Fruit fly (Drosophila melanogaster) whole organism, pupa: Measurements from ENCODE around the gene Cad86C.
A peak's percentile ranks its signal among the peaks of the same experiment; 100 is the strongest.

Experiments
- CG10348 ChIP-seq: fragments of 200-800 bp; sonication (Bioruptor generic); IDR thresholded peaks from 2 replicates; pipeline ENCODE4 v1.3.6; 2022; ENCODE audit warnings: missing biosample characterization, missing genetic modification characterization
- CG12605 ChIP-seq: fragments of 200-800 bp; sonication (Bioruptor generic); IDR thresholded peaks from 2 replicates; pipeline ENCODE4 v1.3.6; 2022; ENCODE audit warnings: missing biosample characterization, missing genetic modification characterization
- CG13204 ChIP-seq: fragments of 200-800 bp; sonication (Bioruptor generic); optimal IDR thresholded peaks from 2 replicates; lab custom pipeline; 2018; ENCODE audit warnings: missing biosample characterization, mild to moderate bottlenecking, missing genetic modification characterization, moderate library complexity
- CG14655 ChIP-seq: fragments of 200-800 bp; sonication (Bioruptor generic); optimal IDR thresholded peaks from 3 replicates; lab custom pipeline; 2017; ENCODE audit warnings: mild to moderate bottlenecking, missing biosample characterization, missing genetic modification reagents, missing genetic modification characterization
- CG15710 ChIP-seq: fragments of 200-800 bp; sonication (Bioruptor generic); optimal IDR thresholded peaks from 2 replicates; lab custom pipeline; 2018; ENCODE audit warnings: missing biosample characterization, mild to moderate bottlenecking, missing genetic modification characterization, moderate library complexity
- CG17806 ChIP-seq: fragments of 200-800 bp; sonication (Bioruptor generic); optimal IDR thresholded peaks from 2 replicates; lab custom pipeline; 2018; ENCODE audit warnings: missing biosample characterization, mild to moderate bottlenecking, missing genetic modification characterization, moderate library complexity
- CG32121 ChIP-seq: fragments of 200-800 bp; sonication (Bioruptor generic); IDR thresholded peaks from 2 replicates; pipeline ENCODE4 v1.3.6; 2022; ENCODE audit warnings: missing biosample characterization, missing genetic modification characterization
- CG34367 ChIP-seq: fragments of 200-800 bp; sonication (Bioruptor generic); optimal IDR thresholded peaks from 2 replicates; lab custom pipeline; 2018; ENCODE audit warnings: missing biosample characterization, mild to moderate bottlenecking, missing genetic modification characterization
- CG4496 ChIP-seq: fragments of 200-800 bp; sonication (Bioruptor generic); IDR thresholded peaks from 3 replicates; pipeline ENCODE4 v1.3.6; 2022; ENCODE audit warnings: missing biosample characterization, missing genetic modification characterization
- CG8159 ChIP-seq: fragments of 200-800 bp; sonication (Bioruptor generic); optimal IDR thresholded peaks from 3 replicates; lab custom pipeline; 2018; ENCODE audit warnings: missing biosample characterization, mild to moderate bottlenecking, missing genetic modification characterization, moderate library complexity
- CG8301 ChIP-seq: fragments of 200-800 bp; sonication (Bioruptor generic); optimal IDR thresholded peaks from 2 replicates; lab custom pipeline; 2018; ENCODE audit warnings: missing biosample characterization, mild to moderate bottlenecking, missing genetic modification characterization
- CG9948 ChIP-seq: fragments of 200-800 bp; sonication (Bioruptor generic); optimal IDR thresholded peaks from 2 replicates; lab custom pipeline; 2018; ENCODE audit warnings: missing biosample characterization, mild to moderate bottlenecking, missing genetic modification characterization, moderate library complexity
- D1 ChIP-seq: fragments of 200-800 bp; sonication (Bioruptor generic); optimal IDR thresholded peaks from 2 replicates; lab custom pipeline; 2018; ENCODE audit warnings: missing biosample characterization, mild to moderate bottlenecking, missing genetic modification characterization, moderate library complexity
- EcR ChIP-seq: fragments of 200-800 bp; sonication (Bioruptor generic); optimal IDR thresholded peaks from 3 replicates; lab custom pipeline; 2019; ENCODE audit warnings: missing biosample characterization, missing genetic modification characterization, mild to moderate bottlenecking, moderate library complexity, missing genetic modification reagents
- Ets98B ChIP-seq: fragments of 200-800 bp; sonication (Bioruptor generic); IDR thresholded peaks from 2 replicates; pipeline ENCODE4 v1.3.6; 2022; ENCODE audit warnings: missing biosample characterization, missing genetic modification characterization
- Pif1A ChIP-seq: fragments of 200-800 bp; sonication (Bioruptor generic); optimal IDR thresholded peaks from 3 replicates; lab custom pipeline; 2016; ENCODE audit warnings: missing biosample characterization, missing genetic modification characterization
- Pif1B ChIP-seq: fragments of 200-800 bp; sonication (Bioruptor generic); optimal IDR thresholded peaks from 3 replicates; lab custom pipeline; 2016; ENCODE audit warnings: missing biosample characterization, missing genetic modification characterization
- Snoo ChIP-seq: fragments of 200-800 bp; sonication (Bioruptor generic); optimal IDR thresholded peaks from 3 replicates; lab custom pipeline; 2017; ENCODE audit warnings: missing biosample characterization, mild to moderate bottlenecking, missing genetic modification characterization, inconsistent platforms
- fd96Ca ChIP-seq: fragments of 200-800 bp; sonication (Bioruptor generic); IDR thresholded peaks from 3 replicates; pipeline ENCODE4 v1.3.6; 2022; ENCODE audit warnings: missing biosample characterization, missing genetic modification characterization
- gl ChIP-seq: fragments of 200-800 bp; sonication (Bioruptor generic); optimal IDR thresholded peaks from 2 replicates; lab custom pipeline; 2018; ENCODE audit warnings: missing biosample characterization, mild to moderate bottlenecking, missing genetic modification characterization
- rn ChIP-seq: fragments of 200-800 bp; sonication (Bioruptor generic); IDR thresholded peaks from 2 replicates; pipeline ENCODE4 v1.3.6; 2022; ENCODE audit warnings: missing biosample characterization, missing genetic modification characterization

The Cad86C gene

DNA sequence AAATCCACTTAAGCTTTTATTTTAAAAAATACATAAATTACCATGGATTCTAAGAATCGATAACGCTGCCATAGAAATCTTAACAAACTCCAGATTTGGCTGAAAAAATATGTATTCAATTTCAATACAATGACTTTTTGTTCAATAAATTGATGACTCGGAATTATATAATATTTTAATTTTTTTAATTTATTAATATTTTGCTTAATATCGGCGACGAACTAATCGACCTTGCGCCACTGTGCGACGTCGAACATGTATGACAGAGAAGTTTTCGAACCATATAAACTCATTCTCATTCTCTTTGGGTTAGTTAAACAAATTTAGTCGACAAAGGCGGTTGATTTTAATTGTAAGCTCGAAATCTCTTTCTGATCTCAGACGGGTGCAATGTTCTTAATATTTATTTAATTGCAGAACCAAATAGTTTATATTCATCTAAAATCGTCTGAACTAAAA is 22.7 kb downstream of the Cad86C start, which contains the start of gene CG42394:
CG42394 (plus strand) TSS at position 311 of the 459 bp plus-strand sequence.
- peak; percentile 52 for TF ChIP-seq CG10348 (GFP tag; lab: Robert Waterston, UW)
- peak; percentile 98 for TF ChIP-seq D1
- peak; percentile 85 for TF ChIP-seq Pif1A (GFP tag; lab: Kevin White, UChicago)
- peak; percentile 97 for TF ChIP-seq CG8159 (tag; lab: Kevin White, UChicago)
- peak; percentile 91 for TF ChIP-seq CG15710
- peak; percentile 76 for TF ChIP-seq EcR (GFP tag; lab: Kevin White, UChicago)
- peak; percentile 90 for TF ChIP-seq CG12605 (GFP tag; lab: Robert Waterston, UW)
- TF ChIP-seq CG34367 (tag; lab: Kevin White, UChicago) = peak; percentile 91
- peak; percentile 95 for TF ChIP-seq CG4496
- peak; percentile 83 for TF ChIP-seq rn (GFP tag; lab: Robert Waterston, UW)
- peak; percentile 88; the same call in 2 of the 3 replicates for TF ChIP-seq fd96Ca (GFP tag; lab: Robert Waterston, UW)
- peak; percentile 98 for TF ChIP-seq CG9948
- peak; percentile 96 for TF ChIP-seq CG8301
- peak; percentile 80 for TF ChIP-seq gl (tag; lab: Kevin White, UChicago)
- TF ChIP-seq Snoo (tag; lab: Kevin White, UChicago) = peak; percentile 95
- peak; percentile 94 for TF ChIP-seq Ets98B (GFP tag; lab: Robert Waterston, UW)
- TF ChIP-seq Pif1B (GFP tag; lab: Kevin White, UChicago) = peak; percentile 93
- peak; percentile 98 for TF ChIP-seq CG17806 (tag; lab: Kevin White, UChicago)
- peak; percentile 62 for TF ChIP-seq CG13204
- peak; percentile 99 for TF ChIP-seq CG14655 (GFP tag; lab: Kevin White, UChicago)
- TF ChIP-seq CG32121 (GFP tag; lab: Robert Waterston, UW) = peak; percentile 95

DNA sequence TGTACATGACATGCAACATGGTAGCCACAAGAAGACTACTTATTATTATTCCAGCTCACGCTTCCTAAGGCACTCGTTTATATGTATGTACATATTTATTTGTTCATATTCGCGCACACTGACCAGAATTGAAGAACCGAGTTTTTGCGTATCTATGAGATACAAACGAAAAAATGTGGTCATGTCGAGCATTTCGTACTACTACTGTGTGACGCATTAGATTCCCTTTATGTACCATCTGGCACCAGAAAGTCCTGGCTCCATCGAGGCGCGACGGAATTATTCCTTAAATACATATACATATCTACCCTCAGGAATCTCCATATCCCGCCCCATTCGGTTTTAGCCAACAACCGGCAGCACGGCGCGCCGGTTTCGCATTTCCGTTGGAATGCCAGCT is 23.8 kb downstream of the Cad86C start:
- no peak for TF ChIP-seq EcR (GFP tag; lab: Kevin White, UChicago)

dm6 chr3R:10852232-10852774 is 25.4 kb downstream of the Cad86C start, which contains the start of gene CG4565:
Gene CG4565, plus strand, starts transcription at chr3R:10852724.
- TF ChIP-seq CG14655 (GFP tag; lab: Kevin White, UChicago) (no peak), EcR (GFP tag; lab: Kevin White, UChicago) (peak; percentile 13), CG9948 (no peak), D1 (no peak)

DNA sequence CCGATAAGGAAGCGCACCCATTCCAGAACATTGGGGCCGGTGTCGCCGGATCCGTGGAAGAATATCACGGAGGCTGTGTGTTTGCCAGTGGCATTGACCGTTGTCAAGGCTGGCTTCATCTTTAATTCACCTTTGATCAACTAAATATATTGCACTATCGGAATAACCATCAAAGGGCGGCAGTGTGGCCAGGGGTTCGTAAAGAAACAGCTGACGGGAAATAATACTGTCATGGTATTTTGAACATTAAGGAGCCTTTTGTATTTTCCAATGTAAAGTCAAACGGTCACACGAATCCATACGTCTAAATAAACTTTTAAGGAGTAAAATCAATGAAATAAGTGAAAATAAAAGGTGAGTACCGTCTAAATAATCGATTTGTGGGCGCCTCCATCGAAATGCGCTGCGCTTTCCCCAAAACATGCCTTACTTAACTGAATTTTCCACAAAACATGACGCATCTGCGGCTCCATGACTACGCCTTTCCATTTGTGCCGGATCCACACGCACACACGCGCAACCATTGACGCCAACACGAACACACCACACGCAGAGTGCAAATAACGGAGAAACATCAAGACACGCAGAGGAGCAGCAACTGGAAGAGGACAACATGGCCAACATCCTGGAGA is 27.5 kb downstream of the Cad86C start, which contains the start of the genes CG6567 and CG4511:
CG6567 (minus strand) TSS at position 209 of the 632 bp plus-strand sequence.
CG4511 (plus strand) TSS at position 259 of the 632 bp plus-strand sequence.
- TF ChIP-seq CG12605 (GFP tag; lab: Robert Waterston, UW) = no peak
- TF ChIP-seq CG4496 = 0 out of 3 replicates have a peak, but pooled peaks have one; percentile 35
- TF ChIP-seq CG9948 = no peak
- TF ChIP-seq EcR (GFP tag; lab: Kevin White, UChicago) = peak; percentile 32
- TF ChIP-seq, all 21 proteins: peak for 2

DNA sequence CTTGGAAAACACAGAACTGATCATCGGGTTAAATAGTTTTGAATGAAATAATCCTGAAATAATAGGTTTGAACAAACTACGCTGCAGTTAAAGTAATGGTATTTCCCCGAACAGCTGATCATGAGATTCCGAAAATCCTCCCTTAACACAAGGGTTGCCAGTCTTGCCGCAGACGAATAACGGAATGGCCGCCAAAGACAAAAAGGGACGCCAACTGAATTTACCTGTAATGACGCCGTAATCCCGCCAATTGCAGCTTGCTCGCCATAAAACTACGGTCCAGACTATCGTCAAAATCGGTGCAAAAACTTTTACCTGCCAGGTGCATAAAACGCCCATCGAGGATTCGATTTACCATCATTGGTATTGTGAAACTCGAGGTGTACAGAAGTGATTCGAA is 29.7 kb downstream of the Cad86C start, which contains the start of gene CG4570:
CG4570 (plus strand) TSS at position 190 of the 400 bp plus-strand sequence.
- TF ChIP-seq fd96Ca (GFP tag; lab: Robert Waterston, UW) (no peak), CG15710 (no peak), CG32121 (GFP tag; lab: Robert Waterston, UW) (no peak), CG10348 (GFP tag; lab: Robert Waterston, UW) (no peak), Pif1A (GFP tag; lab: Kevin White, UChicago) (no peak), EcR (GFP tag; lab: Kevin White, UChicago) (no peak), CG13204 (no peak), CG8159 (tag; lab: Kevin White, UChicago) (no peak), rn (GFP tag; lab: Robert Waterston, UW) (no peak), CG12605 (GFP tag; lab: Robert Waterston, UW) (no peak), CG8301 (no peak), Pif1B (GFP tag; lab: Kevin White, UChicago) (no peak), CG9948 (no peak)

DNA sequence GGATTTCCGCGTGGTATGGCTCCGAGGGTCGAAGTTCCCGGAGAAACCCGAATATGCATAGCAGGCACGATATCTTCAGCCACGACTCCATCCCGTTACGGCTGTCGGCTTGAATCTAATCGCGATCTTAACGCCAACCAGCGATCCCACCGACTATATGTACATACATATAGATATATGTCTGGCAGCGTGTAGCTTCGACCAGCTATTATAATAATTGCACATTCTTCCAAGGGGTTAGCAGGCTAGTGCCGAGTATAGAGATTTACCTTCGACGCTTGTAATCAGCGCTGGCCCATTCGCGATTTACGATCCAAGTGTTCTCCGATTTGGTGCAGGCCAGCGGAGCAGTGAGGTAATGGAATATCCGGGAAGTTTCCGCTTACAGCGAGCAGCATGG is 32.8 kb downstream of the Cad86C start, which contains the start of gene CG14694:
CG14694 (minus strand) TSS at position 101 of the 400 bp plus-strand sequence.
- TF ChIP-seq CG8301 (no peak), CG13204 (no peak), Pif1A (GFP tag; lab: Kevin White, UChicago) (no peak), CG34367 (tag; lab: Kevin White, UChicago) (no peak), CG15710 (no peak), CG14655 (GFP tag; lab: Kevin White, UChicago) (no peak), CG9948 (no peak)
